Fruit fly (Drosophila melanogaster) whole organism, embryonic: Measurements from ENCODE around the gene CG8326.

Experiments
- Awh ChIP-seq: fragments of 200-800 bp; sonication (Bioruptor generic); IDR thresholded peaks from 2 replicates; pipeline ENCODE4, ENCODE4 v1.3.6; 2022; ENCODE audit warnings: missing biosample characterization, missing genetic modification characterization
- CG10979 ChIP-seq: fragments of 200-800 bp; sonication (Bioruptor generic); optimal IDR thresholded peaks from 2 replicates; lab custom pipeline; 2018; ENCODE audit warnings: missing biosample characterization, mild to moderate bottlenecking, missing genetic modification characterization, moderate library complexity
- CG11247 ChIP-seq: fragments of 200-800 bp; sonication (Bioruptor generic); IDR thresholded peaks from 2 replicates; pipeline ENCODE4 v1.3.6; 2022; ENCODE audit warnings: missing biosample characterization, missing genetic modification characterization
- CG11504 ChIP-seq: fragments of 200-800 bp; sonication (Bioruptor generic); optimal IDR thresholded peaks from 3 replicates; lab custom pipeline; 2019; ENCODE audit warnings: missing biosample characterization, mild to moderate bottlenecking, missing genetic modification characterization, moderate library complexity
- CG11695 ChIP-seq: fragments of 200-800 bp; sonication (Bioruptor generic); IDR thresholded peaks from 3 replicates; pipeline ENCODE4 v1.3.6; 2022; ENCODE audit warnings: missing biosample characterization, missing genetic modification characterization
- CG12155 ChIP-seq: fragments of 200-800 bp; sonication (Bioruptor generic); optimal IDR thresholded peaks from 3 replicates; lab custom pipeline; 2016; ENCODE audit warnings: missing biosample characterization, missing genetic modification characterization
- CG1233 ChIP-seq: fragments of 200-800 bp; sonication (Bioruptor generic); optimal IDR thresholded peaks from 4 replicates; lab custom pipeline; 2018; ENCODE audit warnings: missing biosample characterization, mild to moderate bottlenecking, missing genetic modification characterization
- CG12769 ChIP-seq: fragments of 200-800 bp; sonication (Bioruptor generic); optimal IDR thresholded peaks from 2 replicates; lab custom pipeline; 2019; ENCODE audit warnings: missing biosample characterization, mild to moderate bottlenecking, missing genetic modification characterization, moderate library complexity
- CG13296 ChIP-seq: fragments of 200-800 bp; sonication (Bioruptor generic); optimal IDR thresholded peaks from 3 replicates; lab custom pipeline; 2018; ENCODE audit warnings: missing biosample characterization, mild to moderate bottlenecking, missing genetic modification characterization
- CG14014 ChIP-seq: fragments of 200-800 bp; sonication (Bioruptor generic); IDR thresholded peaks from 2 replicates; pipeline ENCODE4 v1.3.6; 2022; ENCODE audit warnings: missing biosample characterization, missing genetic modification characterization
- CG16815 ChIP-seq: fragments of 200-800 bp; sonication (Bioruptor generic); optimal IDR thresholded peaks from 3 replicates; lab custom pipeline; 2017; ENCODE audit warnings: missing biosample characterization, mild to moderate bottlenecking, missing genetic modification characterization
- CG2712 ChIP-seq: fragments of 200-800 bp; optimal IDR thresholded peaks from 3 replicates; lab custom pipeline; 2019; ENCODE audit warnings: missing biosample characterization, mild to moderate bottlenecking, missing genetic modification characterization, moderate library complexity
- CG30020 ChIP-seq: fragments of 200-800 bp; optimal IDR thresholded peaks from 2 replicates; lab custom pipeline; 2019; ENCODE audit warnings: missing biosample characterization, mild to moderate bottlenecking, missing genetic modification characterization, moderate library complexity
- CG30403 ChIP-seq: fragments of 200-800 bp; sonication (Bioruptor generic); optimal IDR thresholded peaks from 3 replicates; lab custom pipeline; 2016; ENCODE audit warnings: missing biosample characterization, missing genetic modification characterization
- CG31441 ChIP-seq: fragments of 200-800 bp; sonication (Bioruptor generic); IDR thresholded peaks from 2 replicates; pipeline ENCODE4 v1.3.6; 2022; ENCODE audit warnings: missing biosample characterization, missing genetic modification characterization
- CG32772 ChIP-seq: fragments of 200-800 bp; sonication (Bioruptor generic); IDR thresholded peaks from 2 replicates; pipeline ENCODE4 v1.3.6; 2022; ENCODE audit warnings: missing biosample characterization, missing genetic modification characterization
- CG5245 ChIP-seq: fragments of 200-800 bp; sonication (Bioruptor generic); optimal IDR thresholded peaks from 3 replicates; lab custom pipeline; 2016; ENCODE audit warnings: missing biosample characterization, missing genetic modification characterization
- CG7271 ChIP-seq: fragments of 200-800 bp; sonication (Bioruptor generic); optimal IDR thresholded peaks from 2 replicates; lab custom pipeline; 2018; ENCODE audit warnings: missing biosample characterization, mild to moderate bottlenecking, missing genetic modification characterization, moderate library complexity
- CG8944 ChIP-seq: fragments of 200-800 bp; sonication (Bioruptor generic); optimal IDR thresholded peaks from 3 replicates; lab custom pipeline; 2016; ENCODE audit warnings: missing biosample characterization, missing genetic modification characterization
- Dfd ChIP-seq, 2 experiments: fragments of >200 bp; optimal IDR thresholded peaks; 2 replicates each; lab custom pipeline; 2017; ENCODE audit warnings: missing biosample characterization in 2 of 2, missing genetic modification characterization in 2 of 2
- Dip3 ChIP-seq: fragments of 200-800 bp; sonication (Bioruptor generic); optimal IDR thresholded peaks from 3 replicates; lab custom pipeline; 2016; ENCODE audit warnings: missing biosample characterization, missing genetic modification characterization
- Doc3 ChIP-seq: fragments of 200-800 bp; sonication (Bioruptor generic); IDR thresholded peaks from 3 replicates; pipeline ENCODE4 v1.3.6; 2022; ENCODE audit warnings: missing biosample characterization, missing genetic modification characterization; ENCODE audit not compliant: partially characterized antibody
- Gug ChIP-seq: fragments of 200-800 bp; sonication (Bioruptor generic); IDR thresholded peaks from 4 replicates; pipeline ENCODE4 v1.3.6; 2022; ENCODE audit warnings: missing biosample characterization, missing genetic modification characterization
- HHEX ChIP-seq: fragments of 200-800 bp; sonication (Bioruptor generic); optimal IDR thresholded peaks from 3 replicates; lab custom pipeline; 2017; ENCODE audit warnings: missing biosample characterization, mild to moderate bottlenecking, missing genetic modification characterization, missing genetic modification reagents
- Hr51 ChIP-seq, 2 experiments: fragments of 200-800 bp; sonication (Bioruptor generic); optimal IDR thresholded peaks; 2 replicates in 1 of 2; 3 replicates in 1 of 2; lab custom pipeline; 2016 to 2018; ENCODE audit warnings: missing biosample characterization in 2 of 2, missing genetic modification characterization in 2 of 2, mild to moderate bottlenecking in 1 of 2, moderate library complexity in 1 of 2
- Hr78 ChIP-seq, 2 experiments: fragments of 200-800 bp in 1 of 2; fragments of >200 bp in 1 of 2; sonication (Bioruptor generic) in 1 of 2; optimal IDR thresholded peaks; 2 replicates each; lab custom pipeline; 2017 to 2019; ENCODE audit warnings: missing biosample characterization in 2 of 2, missing genetic modification characterization in 2 of 2, mild to moderate bottlenecking in 1 of 2, moderate library complexity in 1 of 2
- Lpt ChIP-seq: fragments of >200 bp; optimal IDR thresholded peaks from 2 replicates; lab custom pipeline; 2018; ENCODE audit warnings: missing biosample characterization, missing genetic modification characterization
- Nf-YB ChIP-seq: fragments of 200-800 bp; sonication (Bioruptor generic); optimal IDR thresholded peaks from 3 replicates; lab custom pipeline; 2019; ENCODE audit warnings: missing biosample characterization, mild to moderate bottlenecking, missing genetic modification characterization, moderate library complexity
- Sry-δ ChIP-seq: fragments of 200-800 bp; sonication (Bioruptor generic); optimal IDR thresholded peaks from 2 replicates; lab custom pipeline; 2016; ENCODE audit warnings: missing biosample characterization, missing genetic modification characterization
- amos ChIP-seq: fragments of 200-800 bp; sonication (Bioruptor generic); IDR thresholded peaks from 2 replicates; pipeline ENCODE4 v1.3.6; 2022; ENCODE audit warnings: missing biosample characterization, missing genetic modification characterization; ENCODE audit not compliant: partially characterized antibody
- ase ChIP-seq: fragments of 200-800 bp; sonication (Bioruptor generic); IDR thresholded peaks from 3 replicates; pipeline ENCODE4 v1.3.6; 2022; ENCODE audit warnings: missing biosample characterization, missing genetic modification characterization
- bigmax ChIP-seq: fragments of 200-800 bp; sonication (Bioruptor generic); optimal IDR thresholded peaks from 2 replicates; lab custom pipeline; 2018; ENCODE audit warnings: missing biosample characterization, mild to moderate bottlenecking, missing genetic modification characterization
- bowl ChIP-seq: fragments of 200-800 bp; sonication (Bioruptor generic); IDR thresholded peaks from 2 replicates; pipeline ENCODE4 v1.3.6; 2022; ENCODE audit warnings: missing biosample characterization, missing genetic modification characterization
- da ChIP-seq: fragments of 200-800 bp; sonication (Bioruptor generic); optimal IDR thresholded peaks from 2 replicates; lab custom pipeline; 2016; ENCODE audit warnings: missing biosample characterization, missing genetic modification characterization
- dimm ChIP-seq: fragments of 200-800 bp; sonication (Bioruptor generic); IDR thresholded peaks from 2 replicates; pipeline ENCODE4 v1.3.6; 2022; ENCODE audit warnings: missing biosample characterization, missing genetic modification characterization
- eyg ChIP-seq: fragments of 200-800 bp; sonication (Bioruptor generic); optimal IDR thresholded peaks from 3 replicates; lab custom pipeline; 2016; ENCODE audit warnings: missing biosample characterization, missing genetic modification characterization
- gt ChIP-seq: fragments of 200-800 bp; sonication (Bioruptor generic); IDR thresholded peaks from 2 replicates; pipeline ENCODE4 v1.3.6; 2022; ENCODE audit warnings: missing biosample characterization, missing genetic modification characterization
- hkb ChIP-seq, 2 experiments: fragments of 200-800 bp in 1 of 2; fragments of >200 bp in 1 of 2; sonication (Bioruptor generic) in 1 of 2; IDR thresholded peaks in 1 of 2; optimal IDR thresholded peaks in 1 of 2; 2 replicates each; pipeline versions ENCODE4 v1.3.6 to Lab custom; 2017 to 2022; ENCODE audit warnings: missing biosample characterization in 1 of 2, missing genetic modification characterization in 1 of 2
- kah ChIP-seq: fragments of 200-800 bp; sonication (Bioruptor generic); optimal IDR thresholded peaks from 2 replicates; lab custom pipeline; 2018; ENCODE audit warnings: missing biosample characterization, mild to moderate bottlenecking, missing genetic modification characterization
- lbe ChIP-seq: fragments of 200-800 bp; sonication (Bioruptor generic); optimal IDR thresholded peaks from 2 replicates; lab custom pipeline; 2016; ENCODE audit warnings: missing biosample characterization, mild to moderate bottlenecking, missing genetic modification characterization
- luna ChIP-seq: fragments of 200-800 bp; sonication (Bioruptor generic); optimal IDR thresholded peaks from 2 replicates; lab custom pipeline; 2016; ENCODE audit warnings: missing biosample characterization, missing genetic modification characterization
- oc ChIP-seq: fragments of 200-800 bp; sonication (Bioruptor generic); optimal IDR thresholded peaks from 2 replicates; lab custom pipeline; 2018; ENCODE audit warnings: missing biosample characterization, mild to moderate bottlenecking, missing genetic modification characterization, moderate library complexity
- odd ChIP-seq: fragments of 200-800 bp; sonication (Bioruptor generic); optimal IDR thresholded peaks from 2 replicates; lab custom pipeline; 2017; ENCODE audit warnings: missing biosample characterization, mild to moderate bottlenecking, missing genetic modification characterization
- sc ChIP-seq, 3 experiments: fragments of >200 bp in 2 of 3; fragments of 200-800 bp in 1 of 3; sonication (Bioruptor generic) in 1 of 3; optimal IDR thresholded peaks; 2 replicates in 2 of 3; 3 replicates in 1 of 3; lab custom pipeline; 2017; ENCODE audit warnings: mild to moderate bottlenecking in 1 of 3, missing biosample characterization in 1 of 3, missing genetic modification characterization in 1 of 3, missing genetic modification reagents in 1 of 3
- seq ChIP-seq: fragments of 200-800 bp; sonication (Bioruptor generic); IDR thresholded peaks from 2 replicates; pipeline ENCODE4 v1.3.6; 2022; ENCODE audit warnings: missing biosample characterization, missing genetic modification characterization
- slou ChIP-seq: fragments of 200-800 bp; sonication (Bioruptor generic); optimal IDR thresholded peaks from 3 replicates; lab custom pipeline; 2016; ENCODE audit warnings: missing biosample characterization, missing genetic modification characterization
- sqz ChIP-seq: fragments of 200-800 bp; sonication (Bioruptor generic); optimal IDR thresholded peaks from 3 replicates; lab custom pipeline; 2018; ENCODE audit warnings: missing biosample characterization, mild to moderate bottlenecking, missing genetic modification characterization
- sr ChIP-seq: fragments of 200-800 bp; sonication (Bioruptor generic); IDR thresholded peaks from 3 replicates; pipeline ENCODE4 v1.3.6; 2022; ENCODE audit warnings: missing biosample characterization, missing genetic modification characterization
- wdn ChIP-seq: fragments of 200-800 bp; sonication (Bioruptor generic); IDR thresholded peaks from 2 replicates; pipeline ENCODE4 v1.3.6; 2022; ENCODE audit warnings: missing biosample characterization, missing genetic modification characterization

The CG8326 gene

DNA sequence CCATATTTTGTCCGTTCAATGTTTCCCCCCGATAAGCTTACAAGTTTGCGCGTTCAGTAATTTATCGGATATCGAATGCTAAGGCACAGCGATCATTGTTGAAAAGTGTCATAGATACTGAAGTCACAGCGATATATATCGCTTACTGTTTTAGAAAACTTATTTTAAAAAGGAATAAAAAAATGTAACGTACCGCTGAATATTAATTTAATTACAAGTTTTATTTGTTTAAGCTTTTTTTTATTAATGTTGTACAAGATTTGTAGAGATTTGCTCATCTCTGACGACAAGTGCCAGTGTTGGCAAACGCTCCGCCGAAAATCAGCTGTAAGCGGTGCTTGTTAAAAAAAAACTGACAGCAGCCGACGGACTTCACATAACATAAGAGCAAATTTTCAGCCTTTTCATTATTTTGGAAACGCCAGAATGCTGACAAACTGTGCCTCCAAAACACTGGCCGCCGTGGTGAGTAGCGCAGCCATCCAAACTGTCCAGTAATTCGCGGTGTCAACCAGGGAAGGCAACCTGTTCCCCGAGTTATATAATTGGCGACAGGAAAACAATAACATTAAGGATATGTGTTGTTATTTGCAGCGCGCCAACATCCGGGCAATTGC lies 2.8 kb upstream of the CG8326 start, which contains the start of the genes corolla and ND-24 (continued):
- TF ChIP-seq lbe (GFP tag; lab: Kevin White, UChicago) = peak; percentile 63
- TF ChIP-seq CG7271 (tag; lab: Kevin White, UChicago) = peak; percentile 49
- no peak for TF ChIP-seq sc (optimal IDR thresholded peaks at IDR 0.05; lab: Kevin White, UChicago)
- peak; percentile 58 for TF ChIP-seq sc (GFP tag; optimal IDR thresholded peaks at IDR 0.05; lab: Kevin White, UChicago)
- peak; percentile 83 for TF ChIP-seq CG12155 (GFP tag; lab: Kevin White, UChicago)
- peak; percentile 59 for TF ChIP-seq HHEX (GFP tag; lab: Kevin White, UChicago)
- peak; percentile 45 for TF ChIP-seq Nf-YB (GFP tag; lab: Kevin White, UChicago)
- TF ChIP-seq Awh = peak; percentile 86
- peak; percentile 83 for TF ChIP-seq CG2712
- TF ChIP-seq Dip3 (GFP tag; lab: Kevin White, UChicago) = peak; percentile 84
- TF ChIP-seq CG30020 (tag; lab: Kevin White, UChicago) = peak; percentile 44
- TF ChIP-seq CG32772 (GFP tag; lab: Robert Waterston, UW) = peak; percentile 91
- TF ChIP-seq slou (GFP tag; lab: Kevin White, UChicago) = peak; percentile 72
- peak; percentile 67 for TF ChIP-seq CG12769 (tag; lab: Kevin White, UChicago)
- no peak for TF ChIP-seq Lpt (GFP tag; lab: Kevin White, UChicago)
- TF ChIP-seq CG31441 (GFP tag; lab: Robert Waterston, UW) = no peak; the same call in none of the 2 replicates
- no peak for TF ChIP-seq hkb (optimal IDR thresholded peaks at IDR 0.05; lab: Kevin White, UChicago)
- peak; percentile 85 for TF ChIP-seq hkb (GFP tag; IDR thresholded peaks at IDR 0.05; lab: Robert Waterston, UW)
- TF ChIP-seq Doc3 (GFP tag; lab: Robert Waterston, UW) = peak; percentile 91
- TF ChIP-seq CG30403 (GFP tag; lab: Kevin White, UChicago) = peak; percentile 93
- TF ChIP-seq CG11695 (GFP tag; lab: Robert Waterston, UW) = peak; percentile 77
- no peak for TF ChIP-seq bigmax (GFP tag; lab: Kevin White, UChicago)
- TF ChIP-seq luna (GFP tag; lab: Kevin White, UChicago) = peak; percentile 64
- peak; percentile 65 for TF ChIP-seq CG16815 (GFP tag; lab: Kevin White, UChicago)
- no peak for TF ChIP-seq CG11504
- peak; percentile 48 for TF ChIP-seq da (GFP tag; lab: Kevin White, UChicago)
- TF ChIP-seq Hr78 (GFP tag; optimal IDR thresholded peaks at IDR 0.05; lab: Kevin White, UChicago) = no peak
- TF ChIP-seq ase (GFP tag; lab: Robert Waterston, UW) = peak; percentile 87
- TF ChIP-seq wdn (GFP tag; lab: Robert Waterston, UW) = peak; percentile 57; the same call in 1 of the 2 replicates
- TF ChIP-seq oc (tag; lab: Kevin White, UChicago) = no peak
- no peak for TF ChIP-seq odd (GFP tag; lab: Kevin White, UChicago)
- TF ChIP-seq CG13296 = peak; percentile 73
- TF ChIP-seq CG11247 = peak; percentile 87
- peak; percentile 75 for TF ChIP-seq CG10979
- peak; percentile 53 for TF ChIP-seq kah (GFP tag; lab: Kevin White, UChicago)
- TF ChIP-seq Gug (GFP tag; lab: Robert Waterston, UW) = peak; percentile 81
- TF ChIP-seq CG8944 (GFP tag; lab: Kevin White, UChicago) = peak; percentile 81
- peak; percentile 77 for TF ChIP-seq CG5245 (GFP tag; lab: Kevin White, UChicago)
- peak; percentile 85 for TF ChIP-seq amos
- TF ChIP-seq seq = peak; percentile 69
- TF ChIP-seq dimm (GFP tag; lab: Robert Waterston, UW) = peak; percentile 59
- TF ChIP-seq eyg (GFP tag; lab: Kevin White, UChicago) = peak; percentile 48
- TF ChIP-seq CG1233 (GFP tag; lab: Kevin White, UChicago) = peak; percentile 71
- TF ChIP-seq sr = no peak
- TF ChIP-seq gt = peak; percentile 62; the same call in 1 of the 2 replicates
- TF ChIP-seq Sry-δ (GFP tag; lab: Kevin White, UChicago) = peak; percentile 90
- no peak for TF ChIP-seq Dfd (GFP tag; optimal IDR thresholded peaks at IDR 0.05; lab: Kevin White, UChicago)
- peak; percentile 68; the same call in 1 of the 2 replicates for TF ChIP-seq bowl (GFP tag; lab: Robert Waterston, UW)
- TF ChIP-seq CG14014 = peak; percentile 75
- peak; percentile 96 for TF ChIP-seq sqz
- TF ChIP-seq Hr51 (GFP tag; optimal IDR thresholded peaks at IDR 0.05; lab: Kevin White, UChicago) = peak; percentile 78 to 82
